Fruit fly (Drosophila melanogaster) whole organism: ENCODE measurements around the gene CG11241.
"Not testable (repeated sequence)": the region's sequence is repeated elsewhere in the genome, so short reads cannot be mapped to it uniquely, and the experiment has no call there.

Source experiments
- CG8478 ChIP-seq: fragments of >200 bp; optimal IDR thresholded peaks from 2 replicates; lab custom pipeline; 2018; ENCODE audit warnings: inconsistent platforms
- Dll ChIP-seq: fragments of >200 bp; optimal IDR thresholded peaks from 2 replicates; lab custom pipeline; 2017
- EcR ChIP-seq, 2 experiments: fragments of >200 bp; optimal IDR thresholded peaks; 2 replicates each; lab custom pipeline; 2017; ENCODE audit warnings: missing biosample characterization in 2 of 2, missing genetic modification characterization in 2 of 2, missing genetic modification reagents in 2 of 2
- pan ChIP-seq: fragments of >200 bp; optimal IDR thresholded peaks from 2 replicates; lab custom pipeline; 2017
- psq ChIP-seq: fragments of >200 bp; optimal IDR thresholded peaks from 2 replicates; lab custom pipeline; 2017
- usp ChIP-seq: fragments of >200 bp; optimal IDR thresholded peaks from 2 replicates; lab custom pipeline; 2017; ENCODE audit warnings: missing biosample characterization, missing genetic modification characterization, mixed read lengths

Gene CG11241

DNA sequence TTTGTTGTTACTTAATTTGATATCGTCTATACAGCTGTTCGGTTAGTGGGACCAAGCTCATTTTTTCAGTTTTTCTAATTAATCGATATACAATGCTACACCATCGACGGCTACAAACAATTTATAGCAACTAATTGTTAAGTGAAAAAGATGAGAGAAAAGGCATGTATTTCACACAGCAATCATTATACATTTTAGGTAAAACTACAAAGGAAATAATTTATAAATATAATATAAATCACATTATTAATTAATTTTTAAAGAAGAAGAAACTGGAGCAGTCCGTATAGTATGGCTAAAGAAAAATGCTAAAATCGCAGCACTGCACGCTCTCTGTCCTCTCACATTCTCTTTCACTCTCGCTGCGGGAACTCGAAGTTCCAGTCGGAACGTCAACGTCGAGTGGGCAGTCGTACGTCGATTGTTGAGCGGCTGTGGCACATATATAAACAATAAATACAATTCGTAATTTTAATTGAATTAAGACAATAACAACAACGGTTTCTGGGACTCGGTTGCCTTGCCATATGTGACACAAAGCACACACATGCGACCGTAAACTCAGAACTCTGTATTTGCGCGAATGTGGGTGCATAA, 10.4 kb downstream of the CG11241 start, which contains the start of the genes CG14450 and CG11367:
Gene CG14450, minus strand, starts transcription at position 51 of the 597 bp plus-strand sequence.
Gene CG11367, plus strand, starts transcription at position 373 of the 597 bp plus-strand sequence.
- TF ChIP-seq usp (no peak), EcR (GFP tag; optimal IDR thresholded peaks at IDR 0.05; lab: Kevin White, UChicago) (no peak), pan (lab: Kevin White, UChicago) (no peak), Dll (lab: Kevin White, UChicago) (no peak), psq (lab: Kevin White, UChicago) (no peak), CG8478 (lab: Kevin White, UChicago) (no peak)

DNA sequence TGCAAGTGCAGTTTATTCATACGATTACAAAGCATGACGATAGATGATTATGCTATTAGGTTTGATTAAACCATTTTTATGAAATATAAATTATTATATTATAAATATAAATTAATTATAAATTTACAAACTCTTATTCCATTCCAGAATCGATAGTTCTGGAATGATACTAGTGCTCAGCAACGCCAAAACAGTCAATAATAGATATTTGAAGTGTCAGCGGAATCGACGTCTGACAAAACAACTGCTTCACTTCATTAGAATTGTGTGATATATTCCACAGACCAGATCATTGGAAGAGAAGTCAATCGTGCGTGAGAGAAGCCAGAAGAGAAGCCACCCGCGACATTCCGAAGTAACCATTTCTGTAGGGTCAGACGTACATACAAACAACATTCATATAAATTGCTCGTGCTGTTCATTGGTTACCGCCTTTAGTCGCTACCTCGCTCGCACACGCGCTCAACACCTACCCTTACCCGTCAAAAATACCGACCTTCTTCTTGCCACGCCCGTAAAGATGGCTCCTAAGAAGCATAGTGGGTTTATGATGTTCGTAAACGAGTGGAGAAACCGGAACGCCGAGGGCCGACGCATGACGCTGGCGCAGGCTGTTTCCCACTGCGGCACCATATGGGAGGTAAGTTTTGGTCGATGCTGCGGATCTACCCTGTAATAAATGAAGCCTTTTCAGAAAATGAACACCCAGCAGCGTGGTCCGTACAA, 14.0 kb downstream of the CG11241 start:
- no peak for TF ChIP-seq EcR (GFP tag; optimal IDR thresholded peaks at IDR 0.05; lab: Kevin White, UChicago)
- no peak for TF ChIP-seq usp
- TF ChIP-seq CG8478 (lab: Kevin White, UChicago): no peak
- TF ChIP-seq psq (lab: Kevin White, UChicago): no peak
- TF ChIP-seq Dll (lab: Kevin White, UChicago): no peak
- no peak for TF ChIP-seq pan (lab: Kevin White, UChicago)

DNA sequence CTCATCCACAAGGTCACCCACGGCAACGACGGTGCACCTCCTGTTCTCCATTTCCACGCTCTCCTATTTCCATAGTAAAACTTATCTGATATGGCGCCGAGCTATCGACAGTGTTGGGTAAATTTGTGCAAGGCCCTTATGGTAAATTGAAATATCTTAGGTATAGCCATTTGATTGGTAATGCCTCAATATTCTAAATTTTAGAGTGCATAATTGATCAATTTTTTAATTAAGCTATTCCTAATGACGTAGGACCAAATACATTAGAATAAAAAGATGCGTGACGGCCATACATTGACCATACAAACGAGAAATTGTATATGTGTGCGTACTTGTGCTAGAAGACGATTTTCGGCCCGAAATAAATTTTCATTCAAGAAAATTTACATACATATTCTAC, 16.2 kb downstream of the CG11241 start, which contains the start of gene CG14451:
Gene CG14451, minus strand, starts transcription at position 101 of the 400 bp plus-strand sequence.
- TF ChIP-seq psq (lab: Kevin White, UChicago): no peak
- TF ChIP-seq EcR (GFP tag; optimal IDR thresholded peaks at IDR 0.05; lab: Kevin White, UChicago): no peak

DNA sequence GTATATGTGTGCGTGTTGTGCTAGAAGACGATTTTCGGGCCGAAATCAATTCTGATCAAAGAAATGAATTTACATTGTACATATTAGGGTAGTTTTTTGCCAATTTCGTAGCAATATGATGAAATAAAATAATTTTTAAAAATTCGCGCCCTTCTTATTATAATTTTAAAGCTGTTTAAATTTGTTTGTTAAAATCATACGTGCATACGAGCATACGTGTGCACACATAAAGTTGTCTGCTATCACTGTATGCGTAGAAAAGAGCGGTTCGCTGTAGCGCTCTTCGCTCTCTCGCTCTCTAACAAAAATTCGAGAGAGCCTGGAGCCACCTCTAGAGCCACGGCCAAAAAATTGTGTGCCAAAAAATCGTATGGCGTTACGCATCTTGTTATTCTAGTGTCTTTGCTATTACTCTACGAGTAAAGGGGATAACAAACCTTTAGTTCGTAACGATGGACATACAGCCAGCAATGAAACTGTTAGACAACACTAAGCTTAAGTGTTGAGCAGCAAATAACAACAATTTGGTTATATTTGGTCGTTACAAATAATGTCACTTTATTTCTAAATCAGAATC, 17.4 kb downstream of the CG11241 start, which contains the start of gene mael:
Gene mael, plus strand, starts transcription at position 510 of the 577 bp plus-strand sequence.
- not testable (repeated sequence) for TF ChIP-seq Dll (lab: Kevin White, UChicago); usp; pan (lab: Kevin White, UChicago)

DNA sequence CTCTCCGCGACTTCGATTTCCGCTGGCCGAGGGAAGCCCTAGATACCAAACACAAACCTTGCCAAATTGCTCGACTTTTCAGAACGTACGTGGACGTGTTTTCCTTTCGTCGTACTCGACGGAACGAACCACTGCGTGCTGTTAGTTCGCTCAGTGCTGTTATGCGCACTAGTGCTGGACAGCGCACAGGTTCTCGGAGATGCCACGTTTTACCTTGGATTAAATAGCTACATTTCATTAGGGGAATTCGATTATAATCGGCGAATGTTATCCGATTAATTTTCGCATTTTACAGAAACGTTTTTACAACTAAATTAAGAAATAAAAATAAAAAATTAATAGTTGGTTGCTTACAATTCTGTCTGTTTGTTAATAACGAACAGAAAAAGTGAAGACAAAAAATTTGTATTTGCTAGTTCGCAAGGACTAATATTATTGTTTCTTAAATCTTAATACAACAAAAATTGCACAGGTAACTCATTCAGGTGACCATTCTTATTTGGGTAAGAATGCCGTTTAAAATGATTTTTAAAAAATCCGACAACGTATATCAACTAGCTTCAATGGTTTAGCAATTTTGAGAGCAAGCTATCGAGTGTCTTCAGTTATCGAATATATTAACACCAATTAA, 21.0 kb downstream of the CG11241 start, which contains the start of the genes ArfGAP3 and CG32452:
Gene ArfGAP3, minus strand, starts transcription at position 441 of the 631 bp plus-strand sequence.
Gene CG32452, plus strand, starts transcription at position 592 of the 631 bp plus-strand sequence.
- no peak for TF ChIP-seq psq (lab: Kevin White, UChicago)
- no peak for TF ChIP-seq EcR (GFP tag; optimal IDR thresholded peaks at IDR 0.05; lab: Kevin White, UChicago)
- no peak for TF ChIP-seq CG8478 (lab: Kevin White, UChicago)
- no peak for TF ChIP-seq Dll (lab: Kevin White, UChicago)
- no peak for TF ChIP-seq pan (lab: Kevin White, UChicago)
- TF ChIP-seq usp: no peak

DNA sequence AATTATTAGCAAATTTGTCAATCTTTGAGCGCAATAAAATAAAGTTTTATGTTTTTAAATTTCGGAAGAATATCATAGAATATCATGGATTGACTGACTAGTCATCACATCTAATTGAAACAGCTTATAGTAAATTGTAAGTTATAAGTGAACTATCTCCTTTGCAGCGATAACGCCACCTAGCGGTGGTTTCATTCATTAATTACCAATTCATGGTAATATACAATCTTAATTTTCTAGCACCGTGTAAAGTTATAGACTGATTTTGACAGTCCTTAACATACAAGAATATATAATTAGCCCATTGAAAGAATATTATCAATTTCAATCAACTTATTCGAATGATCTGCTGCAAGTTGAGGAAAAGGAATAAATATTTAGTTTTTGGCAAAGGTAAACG, 24.6 kb downstream of the CG11241 start:
- TF ChIP-seq psq (lab: Kevin White, UChicago): no peak
- TF ChIP-seq EcR (GFP tag; optimal IDR thresholded peaks at IDR 0.05; lab: Kevin White, UChicago): no peak
- TF ChIP-seq Dll (lab: Kevin White, UChicago): no peak
- TF ChIP-seq CG8478 (lab: Kevin White, UChicago): no peak
- TF ChIP-seq usp: no peak
- no peak for TF ChIP-seq pan (lab: Kevin White, UChicago)

DNA sequence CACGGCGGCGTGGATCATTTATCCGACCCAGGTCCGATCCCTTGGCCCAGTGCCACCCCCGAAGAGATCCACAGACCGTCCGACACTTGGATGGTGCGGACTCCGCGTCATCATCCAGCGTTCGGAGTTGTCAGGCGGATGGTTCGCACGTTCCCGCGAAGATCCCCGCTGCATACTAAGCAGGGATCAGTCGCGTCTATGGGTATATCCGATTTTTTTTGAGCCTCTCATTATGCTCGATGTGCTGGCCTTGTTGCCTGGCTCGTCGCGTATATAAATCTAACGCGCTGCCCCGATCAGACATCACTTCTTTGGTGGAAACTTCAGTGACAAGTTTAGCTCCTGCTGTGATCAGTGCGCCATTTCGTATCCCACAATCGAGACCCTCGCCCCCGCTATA, 26.4 kb downstream of the CG11241 start, which contains the start of gene CG11370:
Gene CG11370, plus strand, starts transcription at position 301 of the 400 bp plus-strand sequence.
- TF ChIP-seq pan (lab: Kevin White, UChicago) (no peak), CG8478 (lab: Kevin White, UChicago) (no peak), Dll (lab: Kevin White, UChicago) (no peak), usp (no peak), psq (lab: Kevin White, UChicago) (no peak), EcR (GFP tag; optimal IDR thresholded peaks at IDR 0.05; lab: Kevin White, UChicago) (no peak)

DNA sequence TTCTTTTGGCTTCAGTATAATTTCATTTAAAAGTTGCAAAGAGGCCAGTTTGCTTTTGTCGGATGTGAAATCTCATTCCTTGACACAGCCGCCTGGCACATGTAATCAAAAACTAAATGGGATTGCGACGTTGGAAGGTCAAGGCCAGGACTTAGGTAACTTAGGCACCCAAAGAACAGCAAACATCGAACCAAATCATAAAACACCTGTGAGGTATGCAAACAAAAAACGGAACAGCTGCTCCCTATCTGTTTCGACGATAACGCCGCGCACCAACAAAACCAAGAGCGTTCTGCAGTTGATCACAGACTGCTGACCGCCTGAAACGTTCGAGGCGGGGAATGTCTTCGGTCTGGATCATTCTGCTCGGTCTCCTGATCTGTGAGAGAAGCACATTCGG, 39.1 kb downstream of the CG11241 start, which contains the start of gene CG45116:
Gene CG45116, plus strand, starts transcription at position 301 of the 400 bp plus-strand sequence.
- TF ChIP-seq psq (lab: Kevin White, UChicago) (no peak), pan (lab: Kevin White, UChicago) (no peak), CG8478 (lab: Kevin White, UChicago) (no peak), Dll (lab: Kevin White, UChicago) (no peak), EcR (GFP tag; optimal IDR thresholded peaks at IDR 0.05; lab: Kevin White, UChicago) (no peak), usp (no peak)

DNA sequence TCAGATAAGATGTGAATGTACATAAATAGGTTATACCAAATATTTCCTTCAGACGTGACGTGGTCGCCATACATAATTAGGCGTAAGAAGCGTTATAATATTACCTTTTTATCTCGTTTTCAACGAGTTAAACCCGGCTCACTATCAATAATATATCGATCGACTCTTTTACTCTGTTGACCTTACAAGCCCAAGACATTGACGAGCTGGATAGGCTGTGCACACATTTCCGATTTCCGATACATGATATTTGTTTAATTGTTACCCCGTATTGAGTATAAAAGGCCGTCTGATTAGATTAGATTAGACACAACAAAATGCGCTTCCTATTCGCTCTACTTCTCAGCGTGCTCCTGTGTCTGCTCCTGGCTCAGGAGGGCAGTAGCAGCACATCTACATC, 41.3 kb downstream of the CG11241 start, which contains the start of gene CG32453:
Gene CG32453, plus strand, starts transcription at position 301 of the 400 bp plus-strand sequence.
- not testable (repeated sequence) for TF ChIP-seq Dll, psq, CG8478 (lab: Kevin White, UChicago)

DNA sequence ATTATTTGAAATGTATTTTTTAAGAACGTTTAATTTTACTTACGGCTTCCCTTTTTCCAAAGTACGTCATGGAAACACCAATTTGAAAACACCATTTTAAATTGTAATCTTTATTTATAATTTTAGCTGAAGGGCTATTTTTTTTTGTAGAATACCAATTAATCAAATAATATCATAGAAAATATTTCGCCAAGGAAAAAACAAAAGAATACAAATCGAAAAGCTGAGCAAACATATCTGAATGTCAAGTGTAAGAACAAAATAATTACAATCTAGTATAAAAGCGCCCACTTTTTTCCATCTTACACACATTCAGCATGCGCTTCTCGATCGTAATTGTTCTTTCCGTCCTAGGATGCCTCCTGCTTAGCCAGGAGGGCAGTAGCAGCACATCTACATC, 42.6 kb downstream of the CG11241 start, which contains the start of gene CG14452:
Gene CG14452, plus strand, starts transcription at position 301 of the 400 bp plus-strand sequence.
- TF ChIP-seq Dll (lab: Kevin White, UChicago): no peak
- TF ChIP-seq CG8478 (lab: Kevin White, UChicago): no peak
- TF ChIP-seq pan (lab: Kevin White, UChicago): no peak
- TF ChIP-seq usp: no peak
- TF ChIP-seq psq (lab: Kevin White, UChicago): no peak
- TF ChIP-seq EcR (GFP tag; optimal IDR thresholded peaks at IDR 0.05; lab: Kevin White, UChicago): no peak

DNA sequence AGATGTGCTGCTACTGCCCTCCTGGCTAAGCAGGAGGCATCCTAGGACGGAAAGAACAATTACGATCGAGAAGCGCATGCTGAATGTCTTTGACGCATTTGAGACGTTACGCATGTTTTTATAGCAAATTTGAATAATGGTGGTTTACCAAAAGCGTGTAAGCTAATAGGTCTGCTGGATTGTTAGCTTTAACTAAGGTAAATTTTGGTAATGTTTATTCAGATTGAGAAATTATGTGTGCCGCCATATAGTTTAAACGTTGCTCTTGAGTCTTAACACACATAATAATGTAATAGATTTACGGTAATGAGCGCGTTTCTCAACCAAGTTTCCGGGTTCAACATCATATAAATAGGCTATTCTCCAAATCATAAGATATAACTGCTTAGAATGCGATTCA, 44.5 kb downstream of the CG11241 start, which contains the start of the genes CG12546 and CG14453:
Gene CG12546, minus strand, starts transcription at position 101 of the 400 bp plus-strand sequence.
Gene CG14453, plus strand, starts transcription at position 372 of the 400 bp plus-strand sequence.
- TF ChIP-seq psq (lab: Kevin White, UChicago): no peak
- TF ChIP-seq CG8478 (lab: Kevin White, UChicago): no peak
- no peak for TF ChIP-seq EcR (GFP tag; optimal IDR thresholded peaks at IDR 0.05; lab: Kevin White, UChicago)
- TF ChIP-seq usp: no peak
- no peak for TF ChIP-seq pan (lab: Kevin White, UChicago)
- no peak for TF ChIP-seq Dll (lab: Kevin White, UChicago)
